Fruit fly (Drosophila melanogaster) whole organism, adult: ENCODE data around the gene Surf6.

Experiments
- CG11617 ChIP-seq: fragments of 200-800 bp; sonication (Bioruptor generic); optimal IDR thresholded peaks from 2 replicates; lab custom pipeline; 2017; ENCODE audit warnings: mild to moderate bottlenecking, missing biosample characterization, missing genetic modification reagents, missing genetic modification characterization
- CG14711 ChIP-seq: fragments of 200-800 bp; sonication (Bioruptor generic); optimal IDR thresholded peaks from 2 replicates; lab custom pipeline; 2018; ENCODE audit warnings: missing biosample characterization, mild to moderate bottlenecking, missing genetic modification characterization, moderate library complexity
- CG33017 ChIP-seq: fragments of 200-800 bp; sonication (Bioruptor generic); optimal IDR thresholded peaks from 2 replicates; lab custom pipeline; 2018; ENCODE audit warnings: missing biosample characterization, mild to moderate bottlenecking, missing genetic modification characterization, moderate library complexity
- CG5204 ChIP-seq: fragments of 200-800 bp; sonication (Bioruptor generic); optimal IDR thresholded peaks from 2 replicates; lab custom pipeline; 2016; ENCODE audit warnings: missing biosample characterization, missing genetic modification characterization
- Hr96 ChIP-seq: fragments of 200-800 bp; sonication (Bioruptor generic); optimal IDR thresholded peaks from 2 replicates; lab custom pipeline; 2016; ENCODE audit warnings: missing biosample characterization, missing genetic modification characterization
- Mnt ChIP-seq: fragments of 200-800 bp; sonication (Bioruptor generic); optimal IDR thresholded peaks from 2 replicates; lab custom pipeline; 2016; ENCODE audit warnings: missing biosample characterization, mild to moderate bottlenecking, missing genetic modification characterization
- cnc ChIP-seq, 2 experiments: fragments of >200 bp; optimal IDR thresholded peaks; 2 replicates each; lab custom pipeline; 2017
- pad ChIP-seq: fragments of 200-800 bp; sonication (Bioruptor generic); optimal IDR thresholded peaks from 3 replicates; lab custom pipeline; 2017; ENCODE audit warnings: missing biosample characterization, missing genetic modification characterization, mild to moderate bottlenecking, moderate library complexity, missing genetic modification reagents
- toe ChIP-seq: fragments of 200-800 bp; sonication (Bioruptor generic); optimal IDR thresholded peaks from 2 replicates; lab custom pipeline; 2016; ENCODE audit warnings: missing biosample characterization, missing genetic modification characterization

dm6 chr3R:19880431-19880939 lies 24.2 kb downstream of the Surf6 start:
- TF ChIP-seq toe (no peak), Hr96 (GFP tag; lab: Kevin White, UChicago) (peak; percentile 37), pad (GFP tag; lab: Kevin White, UChicago) (peak; percentile 52), CG11617 (GFP tag; lab: Kevin White, UChicago) (peak; percentile 62), cnc (optimal IDR thresholded peaks at IDR 0.05; lab: Kevin White, UChicago) (no peak), Mnt (GFP tag; lab: Kevin White, UChicago) (peak; percentile 61), CG14711 (tag; lab: Kevin White, UChicago) (peak; percentile 35), CG33017 (tag; lab: Kevin White, UChicago) (peak; percentile 59), CG5204 (no peak)
